Worm (Caenorhabditis elegans) whole organism, L1 larva: ENCODE results near the gene str-86.

Source experiments
- C04F5.9 ChIP-seq: sonication (generic microtip); optimal IDR thresholded peaks from 2 replicates; lab custom pipeline; 2016; ENCODE audit warnings: missing genetic modification characterization, missing compliant biosample characterization
- Y116A8C.19 ChIP-seq: sonication (generic microtip); optimal IDR thresholded peaks from 2 replicates; lab custom pipeline; 2016; ENCODE audit warnings: missing compliant biosample characterization, missing genetic modification characterization, borderline replicate concordance
- aly-2 ChIP-seq: fragments of 150-350 bp; optimal IDR thresholded peaks from 2 replicates; lab custom pipeline; 2014; ENCODE audit warnings: missing biosample characterization, missing genetic modification characterization
- blmp-1 ChIP-seq: fragments of 150-350 bp; optimal IDR thresholded peaks from 2 replicates; lab custom pipeline; 2014; ENCODE audit warnings: missing biosample characterization, missing genetic modification characterization
- ceh-63 ChIP-seq: fragments of 200-800 bp; sonication (Bioruptor generic); optimal IDR thresholded peaks from 2 replicates; lab custom pipeline; 2018; ENCODE audit warnings: mild to moderate bottlenecking, missing genetic modification characterization, missing compliant biosample characterization
- ceh-8 ChIP-seq: fragments of 200-800 bp; sonication (Bioruptor generic); optimal IDR thresholded peaks from 2 replicates; lab custom pipeline; 2018; ENCODE audit warnings: mild to moderate bottlenecking, missing genetic modification characterization, moderate library complexity, missing compliant biosample characterization
- ceh-82 ChIP-seq, 3 experiments: fragments of 150-350 bp in 1 of 3; sonication (generic microtip) in 2 of 3; optimal IDR thresholded peaks; 2 replicates each; lab custom pipeline; 2014 to 2017; ENCODE audit warnings: missing biosample characterization in 3 of 3, missing genetic modification characterization in 3 of 3
- ceh-90 ChIP-seq: sonication (generic microtip); optimal IDR thresholded peaks from 2 replicates; lab custom pipeline; 2016; ENCODE audit warnings: missing genetic modification characterization, missing compliant biosample characterization
- dpl-1 ChIP-seq, 3 experiments: fragments of 150-350 bp in 2 of 3; sonication (generic microtip) in 1 of 3; optimal IDR thresholded peaks; 2 replicates each; lab custom pipeline; 2014 to 2017; ENCODE audit warnings: missing biosample characterization in 3 of 3, missing genetic modification characterization in 3 of 3, missing genetic modification reagents in 3 of 3
- efl-1 ChIP-seq, 4 experiments: fragments of 150-350 bp; optimal IDR thresholded peaks in 3 of 4; peaks in 1 of 4; 1 replicate in 1 of 4; 2 replicates in 3 of 4; lab custom pipeline; 2014; ENCODE audit warnings: missing biosample characterization in 2 of 4, missing genetic modification characterization in 2 of 4, missing genetic modification reagents in 2 of 4
- elt-2 ChIP-seq: sonication (generic microtip); optimal IDR thresholded peaks from 2 replicates; lab custom pipeline; 2016; ENCODE audit warnings: missing genetic modification characterization, mild to moderate bottlenecking, inconsistent platforms, missing compliant biosample characterization, missing genetic modification reagents
- elt-3 ChIP-seq, 6 experiments: fragments of 150-350 bp in 1 of 6; sonication (generic microtip); optimal IDR thresholded peaks; 2 replicates each; lab custom pipeline; 2017 to 2018; ENCODE audit warnings: missing biosample characterization in 6 of 6, missing genetic modification characterization in 6 of 6, inconsistent platforms in 1 of 6
- fkh-10 ChIP-seq: sonication (generic microtip); optimal IDR thresholded peaks from 2 replicates; lab custom pipeline; 2017; ENCODE audit warnings: missing biosample characterization, missing genetic modification reagents, missing genetic modification characterization
- fkh-4 ChIP-seq: sonication (generic microtip); optimal IDR thresholded peaks from 2 replicates; lab custom pipeline; 2016; ENCODE audit warnings: missing compliant biosample characterization, missing genetic modification characterization, borderline replicate concordance
- fkh-8 ChIP-seq: sonication (generic microtip); optimal IDR thresholded peaks from 2 replicates; lab custom pipeline; 2016; ENCODE audit warnings: mild to moderate bottlenecking, missing genetic modification characterization, missing compliant biosample characterization
- fos-1 ChIP-seq: fragments of 150-350 bp; optimal IDR thresholded peaks from 2 replicates; lab custom pipeline; 2014; ENCODE audit warnings: missing biosample characterization, missing genetic modification characterization
- hlh-4 ChIP-seq: sonication (generic microtip); optimal IDR thresholded peaks from 2 replicates; lab custom pipeline; 2016; ENCODE audit warnings: mild to moderate bottlenecking, missing genetic modification characterization, missing compliant biosample characterization
- irx-1 ChIP-seq: sonication (generic microtip); optimal IDR thresholded peaks from 2 replicates; lab custom pipeline; 2016; ENCODE audit warnings: missing genetic modification characterization, missing compliant biosample characterization
- isw-1 ChIP-seq: fragments of 200-800 bp; sonication (Bioruptor generic); IDR thresholded peaks from 2 replicates; pipeline ENCODE4 v1.3.6; 2022; ENCODE audit warnings: missing genetic modification characterization, missing compliant biosample characterization
- lin-13 ChIP-seq: fragments of 150-350 bp; optimal IDR thresholded peaks from 2 replicates; lab custom pipeline; 2014; ENCODE audit warnings: missing biosample characterization, missing genetic modification reagents, missing genetic modification characterization
- lin-14 ChIP-seq: fragments of 200-800 bp; sonication (Bioruptor generic); optimal IDR thresholded peaks from 2 replicates; lab custom pipeline; 2018; ENCODE audit warnings: mild to moderate bottlenecking, missing genetic modification characterization, moderate library complexity, missing compliant biosample characterization
- lin-35 ChIP-seq, 2 experiments: fragments of 150-350 bp; optimal IDR thresholded peaks; 2 replicates each; lab custom pipeline; 2014; ENCODE audit warnings: missing biosample characterization in 2 of 2, missing genetic modification characterization in 2 of 2, missing genetic modification reagents in 2 of 2
- lir-3 ChIP-seq: sonication (generic microtip); optimal IDR thresholded peaks from 2 replicates; lab custom pipeline; 2016; ENCODE audit warnings: mild to moderate bottlenecking, missing genetic modification characterization, moderate library complexity, missing compliant biosample characterization; ENCODE audit not compliant: poor library complexity
- mdl-1 ChIP-seq, 2 experiments: fragments of 150-350 bp; optimal IDR thresholded peaks; 2 replicates each; lab custom pipeline; 2014 to 2017; ENCODE audit warnings: missing biosample characterization in 2 of 2, missing genetic modification characterization in 2 of 2, inconsistent platforms in 1 of 2
- mep-1 ChIP-seq: fragments of 150-350 bp; optimal IDR thresholded peaks from 2 replicates; lab custom pipeline; 2014; ENCODE audit warnings: missing biosample characterization, missing genetic modification characterization
- nhr-11 ChIP-seq: fragments of 150-350 bp; optimal IDR thresholded peaks from 2 replicates; lab custom pipeline; 2014; ENCODE audit warnings: missing biosample characterization, missing genetic modification characterization
- nhr-20 ChIP-seq: sonication (generic microtip); optimal IDR thresholded peaks from 2 replicates; lab custom pipeline; 2016; ENCODE audit warnings: mild to moderate bottlenecking, missing genetic modification characterization, missing compliant biosample characterization
- nhr-28 ChIP-seq: fragments of 150-350 bp; optimal IDR thresholded peaks from 2 replicates; lab custom pipeline; 2014; ENCODE audit warnings: missing biosample characterization, missing genetic modification characterization
- nhr-71 ChIP-seq: sonication (generic microtip); optimal IDR thresholded peaks from 2 replicates; lab custom pipeline; 2016; ENCODE audit warnings: mild to moderate bottlenecking, missing genetic modification characterization, moderate library complexity, missing compliant biosample characterization
- nhr-76 ChIP-seq: sonication (generic microtip); optimal IDR thresholded peaks from 2 replicates; lab custom pipeline; 2017; ENCODE audit warnings: missing biosample characterization, missing genetic modification characterization
- nhr-84 ChIP-seq: sonication (generic microtip); optimal IDR thresholded peaks from 2 replicates; lab custom pipeline; 2017; ENCODE audit warnings: missing biosample characterization, missing genetic modification characterization
- nhr-85 ChIP-seq: sonication (generic microtip); peaks from one replicate; lab custom pipeline; 2016; ENCODE audit warnings: missing genetic modification characterization, inconsistent platforms, missing compliant biosample characterization
- pax-3 ChIP-seq: fragments of 200-800 bp; sonication (Bioruptor generic); optimal IDR thresholded peaks from 2 replicates; lab custom pipeline; 2018; ENCODE audit warnings: mild to moderate bottlenecking, missing genetic modification characterization, moderate library complexity, missing compliant biosample characterization
- skn-1 ChIP-seq: fragments of 150-350 bp; optimal IDR thresholded peaks from 2 replicates; lab custom pipeline; 2014; ENCODE audit warnings: missing biosample characterization, missing genetic modification characterization
- snpc-4 ChIP-seq: fragments of 150-350 bp; optimal IDR thresholded peaks from 2 replicates; lab custom pipeline; 2014; ENCODE audit warnings: missing biosample characterization, missing genetic modification characterization
- snu-23 ChIP-seq: sonication (generic microtip); optimal IDR thresholded peaks from 2 replicates; lab custom pipeline; 2016; ENCODE audit warnings: missing genetic modification characterization, missing compliant biosample characterization
- sox-4 ChIP-seq: sonication (generic microtip); optimal IDR thresholded peaks from 2 replicates; lab custom pipeline; 2016; ENCODE audit warnings: missing genetic modification characterization, missing compliant biosample characterization
- swsn-7 ChIP-seq: sonication (generic microtip); optimal IDR thresholded peaks from 2 replicates; lab custom pipeline; 2016; ENCODE audit warnings: missing genetic modification characterization, missing compliant biosample characterization
- tbx-2 ChIP-seq: sonication (generic microtip); optimal IDR thresholded peaks from 2 replicates; lab custom pipeline; 2016; ENCODE audit warnings: missing genetic modification characterization, missing compliant biosample characterization
- unc-130 ChIP-seq: fragments of 150-350 bp; optimal IDR thresholded peaks from 2 replicates; lab custom pipeline; 2017; ENCODE audit warnings: missing biosample characterization, missing genetic modification characterization, inconsistent platforms
- unc-62 ChIP-seq: fragments of 150-350 bp; optimal IDR thresholded peaks from 2 replicates; lab custom pipeline; 2014; ENCODE audit warnings: missing biosample characterization, missing genetic modification reagents, missing genetic modification characterization
- vab-15 ChIP-seq: sonication (generic microtip); optimal IDR thresholded peaks from 2 replicates; lab custom pipeline; 2017; ENCODE audit warnings: missing genotype, mild to moderate bottlenecking, missing genetic modification characterization, missing compliant biosample characterization
- zag-1 ChIP-seq: fragments of 150-350 bp; optimal IDR thresholded peaks from 2 replicates; lab custom pipeline; 2014; ENCODE audit warnings: missing biosample characterization, missing genetic modification characterization
- ztf-4 ChIP-seq: fragments of 150-350 bp; optimal IDR thresholded peaks from 2 replicates; lab custom pipeline; 2014; ENCODE audit warnings: missing biosample characterization, missing genetic modification characterization

The str-86 gene

ce11 chrV:8936184-8936589, 47.3 kb downstream of the str-86 start, which contains the start of gene unc-23 (continued):
- TF ChIP-seq mdl-1 (tag; optimal IDR thresholded peaks at IDR 0.05; lab: Kevin White, UChicago) (peak in 1 of 2 experiments; percentile 83), snu-23 (GFP tag; lab: Kevin White, UChicago) (peak; percentile 97), nhr-11 (peak; percentile 41), nhr-76 (no peak), unc-130 (tag; lab: Kevin White, UChicago) (peak; percentile 86), ceh-82 (tag; optimal IDR thresholded peaks at IDR 0.05; lab: Kevin White, UChicago) (peak; percentile 66 to 77 (median 77)), lin-14 (GFP tag; lab: Kevin White, UChicago) (peak; percentile 94), lin-35 (GFP tag; optimal IDR thresholded peaks at IDR 0.05; lab: Kevin White, UChicago) (peak; percentile 52 to 73), pax-3 (tag; lab: Kevin White, UChicago) (no peak), nhr-85 (tag; lab: Kevin White, UChicago) (peak; percentile 97), ceh-90 (tag; lab: Kevin White, UChicago) (no peak), vab-15 (tag; lab: Kevin White, UChicago) (no peak), Y116A8C.19 (tag; lab: Kevin White, UChicago) (no peak), aly-2 (tag; lab: Kevin White, UChicago) (no peak), nhr-28 (tag; lab: Kevin White, UChicago) (no peak), snpc-4 (peak; percentile 60), nhr-20 (tag; lab: Kevin White, UChicago) (peak; percentile 96), elt-2 (peak; percentile 63), unc-62 (GFP tag; lab: Kevin White, UChicago) (no peak), lin-13 (GFP tag; lab: Kevin White, UChicago) (peak; percentile 76), ceh-63 (GFP tag; lab: Kevin White, UChicago) (no peak), skn-1 (tag; lab: Kevin White, UChicago) (peak; percentile 80), fos-1 (tag; lab: Kevin White, UChicago) (peak; percentile 75), efl-1 (optimal IDR thresholded peaks at IDR 0.05; lab: Kevin White, UChicago) (peak; percentile 48 to 60), efl-1 (GFP tag; optimal IDR thresholded peaks at IDR 0.05 in 1 of 2; lab: Kevin White, UChicago) (peak; percentile 45 to 94), nhr-84 (tag; lab: Kevin White, UChicago) (no peak), dpl-1 (GFP tag; optimal IDR thresholded peaks at IDR 0.05; lab: Kevin White, UChicago) (peak; percentile 44 to 52 (median 49)), zag-1 (tag; lab: Kevin White, UChicago) (no peak), mep-1 (tag; lab: Kevin White, UChicago) (peak; percentile 90), fkh-8 (tag; lab: Kevin White, UChicago) (no peak), C04F5.9 (tag; lab: Kevin White, UChicago) (peak; percentile 18)

ce11 chrV:8935104-8935503, 48.4 kb downstream of the str-86 start:
- peak; percentile 61 for TF ChIP-seq nhr-20 (tag; lab: Kevin White, UChicago)
- no peak for TF ChIP-seq ztf-4 (tag; lab: Kevin White, UChicago)
- peak; percentile 34 for TF ChIP-seq mep-1 (tag; lab: Kevin White, UChicago)
- peak; percentile 92 for TF ChIP-seq nhr-85 (tag; lab: Kevin White, UChicago)
- no peak for TF ChIP-seq isw-1
- TF ChIP-seq irx-1 (tag; lab: Kevin White, UChicago): no peak
- no peak for TF ChIP-seq lir-3 (tag; lab: Kevin White, UChicago)
- TF ChIP-seq elt-3 (tag; optimal IDR thresholded peaks at IDR 0.05; lab: Kevin White, UChicago): peak in 1 of 6 experiments; percentile 38
- TF ChIP-seq fkh-4 (tag; lab: Kevin White, UChicago): no peak
- no peak for TF ChIP-seq hlh-4
- peak; percentile 17 for TF ChIP-seq unc-130 (tag; lab: Kevin White, UChicago)
- no peak for TF ChIP-seq vab-15 (tag; lab: Kevin White, UChicago)
- TF ChIP-seq nhr-76: no peak
- TF ChIP-seq swsn-7: peak; percentile 22
- no peak for TF ChIP-seq ceh-90 (tag; lab: Kevin White, UChicago)
- no peak for TF ChIP-seq sox-4
- TF ChIP-seq snu-23 (GFP tag; lab: Kevin White, UChicago): peak; percentile 66
- TF ChIP-seq nhr-84 (tag; lab: Kevin White, UChicago): no peak
- TF ChIP-seq lin-14 (GFP tag; lab: Kevin White, UChicago): peak; percentile 63
- TF ChIP-seq lin-35 (GFP tag; optimal IDR thresholded peaks at IDR 0.05; lab: Kevin White, UChicago): peak; percentile 8 to 46
- peak; percentile 17 for TF ChIP-seq skn-1 (tag; lab: Kevin White, UChicago)
- no peak for TF ChIP-seq ceh-8 (GFP tag; lab: Kevin White, UChicago)
- TF ChIP-seq nhr-71 (tag; lab: Kevin White, UChicago): peak; percentile 57
- no peak for TF ChIP-seq fkh-10
- TF ChIP-seq blmp-1: peak; percentile 73
- peak; percentile 21 for TF ChIP-seq tbx-2 (tag; lab: Kevin White, UChicago)
- no peak for TF ChIP-seq mdl-1 (tag; optimal IDR thresholded peaks at IDR 0.05; lab: Kevin White, UChicago)
